Worm (Caenorhabditis elegans) whole organism, L1 larva: ENCODE data around the gene rgs-5.
A peak's percentile ranks its signal among the peaks of the same experiment; 100 is the strongest.

Experiments used
- C16A3.4 ChIP-seq: fragments of 150-350 bp; optimal IDR thresholded peaks from 2 replicates; lab custom pipeline; 2014; ENCODE audit warnings: missing biosample characterization, missing genetic modification characterization
- F16B12.6 ChIP-seq: fragments of 150-350 bp; optimal IDR thresholded peaks from 2 replicates; lab custom pipeline; 2014; ENCODE audit warnings: missing biosample characterization, missing genetic modification characterization
- aha-1 ChIP-seq: fragments of 150-350 bp; optimal IDR thresholded peaks from 2 replicates; lab custom pipeline; 2014; ENCODE audit warnings: missing biosample characterization, missing genetic modification characterization
- alr-1 ChIP-seq: fragments of 200-800 bp; sonication (Bioruptor generic); optimal IDR thresholded peaks from 2 replicates; lab custom pipeline; 2018; ENCODE audit warnings: borderline replicate concordance, mild to moderate bottlenecking, missing genetic modification characterization, missing compliant biosample characterization
- aly-2 ChIP-seq: fragments of 150-350 bp; optimal IDR thresholded peaks from 2 replicates; lab custom pipeline; 2014; ENCODE audit warnings: missing biosample characterization, missing genetic modification characterization
- blmp-1 ChIP-seq: fragments of 150-350 bp; optimal IDR thresholded peaks from 2 replicates; lab custom pipeline; 2014; ENCODE audit warnings: missing biosample characterization, missing genetic modification characterization
- ceh-63 ChIP-seq: fragments of 200-800 bp; sonication (Bioruptor generic); optimal IDR thresholded peaks from 2 replicates; lab custom pipeline; 2018; ENCODE audit warnings: mild to moderate bottlenecking, missing genetic modification characterization, missing compliant biosample characterization
- ceh-82 ChIP-seq, 3 experiments: fragments of 150-350 bp in 1 of 3; sonication (generic microtip) in 2 of 3; optimal IDR thresholded peaks; 2 replicates each; lab custom pipeline; 2014 to 2017; ENCODE audit warnings: missing biosample characterization in 3 of 3, missing genetic modification characterization in 3 of 3
- ces-1 ChIP-seq: fragments of 150-350 bp; optimal IDR thresholded peaks from 2 replicates; lab custom pipeline; 2014; ENCODE audit warnings: missing biosample characterization, missing genetic modification reagents, missing genetic modification characterization
- dpl-1 ChIP-seq, 3 experiments: fragments of 150-350 bp in 2 of 3; sonication (generic microtip) in 1 of 3; optimal IDR thresholded peaks; 2 replicates each; lab custom pipeline; 2014 to 2017; ENCODE audit warnings: missing biosample characterization in 3 of 3, missing genetic modification characterization in 3 of 3, missing genetic modification reagents in 3 of 3
- dsc-1 ChIP-seq: sonication (generic microtip); optimal IDR thresholded peaks from 2 replicates; lab custom pipeline; 2016; ENCODE audit warnings: mild to moderate bottlenecking, missing genetic modification characterization, missing compliant biosample characterization
- efl-1 ChIP-seq, 4 experiments: fragments of 150-350 bp; optimal IDR thresholded peaks in 3 of 4; peaks in 1 of 4; 1 replicate in 1 of 4; 2 replicates in 3 of 4; lab custom pipeline; 2014; ENCODE audit warnings: missing biosample characterization in 2 of 4, missing genetic modification characterization in 2 of 4, missing genetic modification reagents in 2 of 4
- efl-3 ChIP-seq: fragments of 200-800 bp; sonication (Bioruptor generic); optimal IDR thresholded peaks from 2 replicates; lab custom pipeline; 2018; ENCODE audit warnings: mild to moderate bottlenecking, missing genetic modification characterization, missing compliant biosample characterization
- elt-3 ChIP-seq, 6 experiments: fragments of 150-350 bp in 1 of 6; sonication (generic microtip); optimal IDR thresholded peaks; 2 replicates each; lab custom pipeline; 2017 to 2018; ENCODE audit warnings: missing biosample characterization in 6 of 6, missing genetic modification characterization in 6 of 6, inconsistent platforms in 1 of 6
- ets-5 ChIP-seq: fragments of 200-800 bp; sonication (Bioruptor generic); IDR thresholded peaks from 2 replicates; pipeline ENCODE4 v1.3.6; 2022; ENCODE audit warnings: missing genetic modification characterization, missing compliant biosample characterization
- fkh-4 ChIP-seq: sonication (generic microtip); optimal IDR thresholded peaks from 2 replicates; lab custom pipeline; 2016; ENCODE audit warnings: missing compliant biosample characterization, missing genetic modification characterization, borderline replicate concordance
- fkh-8 ChIP-seq: sonication (generic microtip); optimal IDR thresholded peaks from 2 replicates; lab custom pipeline; 2016; ENCODE audit warnings: mild to moderate bottlenecking, missing genetic modification characterization, missing compliant biosample characterization
- fos-1 ChIP-seq: fragments of 150-350 bp; optimal IDR thresholded peaks from 2 replicates; lab custom pipeline; 2014; ENCODE audit warnings: missing biosample characterization, missing genetic modification characterization
- grh-1 ChIP-seq: fragments of 200-800 bp; sonication (Bioruptor generic); IDR thresholded peaks from 2 replicates; pipeline ENCODE4 v1.3.6; 2022; ENCODE audit warnings: missing genetic modification reagents, missing genetic modification characterization, missing compliant biosample characterization
- hpl-2 ChIP-seq: fragments of 150-350 bp; optimal IDR thresholded peaks from 2 replicates; lab custom pipeline; 2014; ENCODE audit warnings: missing biosample characterization, missing genetic modification reagents, missing genetic modification characterization
- lin-14 ChIP-seq: fragments of 200-800 bp; sonication (Bioruptor generic); optimal IDR thresholded peaks from 2 replicates; lab custom pipeline; 2018; ENCODE audit warnings: mild to moderate bottlenecking, missing genetic modification characterization, moderate library complexity, missing compliant biosample characterization
- lin-35 ChIP-seq, 2 experiments: fragments of 150-350 bp; optimal IDR thresholded peaks; 2 replicates each; lab custom pipeline; 2014; ENCODE audit warnings: missing biosample characterization in 2 of 2, missing genetic modification characterization in 2 of 2, missing genetic modification reagents in 2 of 2
- lir-3 ChIP-seq: sonication (generic microtip); optimal IDR thresholded peaks from 2 replicates; lab custom pipeline; 2016; ENCODE audit warnings: mild to moderate bottlenecking, missing genetic modification characterization, moderate library complexity, missing compliant biosample characterization; ENCODE audit not compliant: poor library complexity
- lsy-2 ChIP-seq, 2 experiments: fragments of 150-350 bp; optimal IDR thresholded peaks; 2 replicates each; lab custom pipeline; 2014; ENCODE audit warnings: missing biosample characterization in 2 of 2, missing genetic modification characterization in 2 of 2
- mep-1 ChIP-seq: fragments of 150-350 bp; optimal IDR thresholded peaks from 2 replicates; lab custom pipeline; 2014; ENCODE audit warnings: missing biosample characterization, missing genetic modification characterization
- nhr-12 ChIP-seq: sonication (generic microtip); optimal IDR thresholded peaks from 2 replicates; lab custom pipeline; 2017; ENCODE audit warnings: missing biosample characterization, missing genetic modification characterization
- nhr-20 ChIP-seq: sonication (generic microtip); optimal IDR thresholded peaks from 2 replicates; lab custom pipeline; 2016; ENCODE audit warnings: mild to moderate bottlenecking, missing genetic modification characterization, missing compliant biosample characterization
- nhr-71 ChIP-seq: sonication (generic microtip); optimal IDR thresholded peaks from 2 replicates; lab custom pipeline; 2016; ENCODE audit warnings: mild to moderate bottlenecking, missing genetic modification characterization, moderate library complexity, missing compliant biosample characterization
- nhr-85 ChIP-seq: sonication (generic microtip); peaks from one replicate; lab custom pipeline; 2016; ENCODE audit warnings: missing genetic modification characterization, inconsistent platforms, missing compliant biosample characterization
- pax-3 ChIP-seq: fragments of 200-800 bp; sonication (Bioruptor generic); optimal IDR thresholded peaks from 2 replicates; lab custom pipeline; 2018; ENCODE audit warnings: mild to moderate bottlenecking, missing genetic modification characterization, moderate library complexity, missing compliant biosample characterization
- rnt-1 ChIP-seq: sonication (generic microtip); optimal IDR thresholded peaks from 2 replicates; lab custom pipeline; 2016; ENCODE audit warnings: mild to moderate bottlenecking, missing genetic modification characterization, moderate library complexity, missing compliant biosample characterization
- swsn-7 ChIP-seq: sonication (generic microtip); optimal IDR thresholded peaks from 2 replicates; lab custom pipeline; 2016; ENCODE audit warnings: missing genetic modification characterization, missing compliant biosample characterization
- tbx-2 ChIP-seq: sonication (generic microtip); optimal IDR thresholded peaks from 2 replicates; lab custom pipeline; 2016; ENCODE audit warnings: missing genetic modification characterization, missing compliant biosample characterization
- unc-130 ChIP-seq: fragments of 150-350 bp; optimal IDR thresholded peaks from 2 replicates; lab custom pipeline; 2017; ENCODE audit warnings: missing biosample characterization, missing genetic modification characterization, inconsistent platforms
- unc-62 ChIP-seq: fragments of 150-350 bp; optimal IDR thresholded peaks from 2 replicates; lab custom pipeline; 2014; ENCODE audit warnings: missing biosample characterization, missing genetic modification reagents, missing genetic modification characterization
- unc-98 ChIP-seq: fragments of 200-800 bp; sonication (Bioruptor generic); IDR thresholded peaks from 2 replicates; pipeline ENCODE4 v1.3.6; 2022; ENCODE audit warnings: missing genetic modification characterization, missing compliant biosample characterization
- xbp-1 ChIP-seq: sonication (generic microtip); optimal IDR thresholded peaks from 2 replicates; lab custom pipeline; 2016; ENCODE audit warnings: missing genetic modification characterization, missing compliant biosample characterization
- zag-1 ChIP-seq: fragments of 150-350 bp; optimal IDR thresholded peaks from 2 replicates; lab custom pipeline; 2014; ENCODE audit warnings: missing biosample characterization, missing genetic modification characterization
- ztf-4 ChIP-seq: fragments of 150-350 bp; optimal IDR thresholded peaks from 2 replicates; lab custom pipeline; 2014; ENCODE audit warnings: missing biosample characterization, missing genetic modification characterization

The rgs-5 gene

ce11 chrIII:5706077-5706627, 7.8 kb downstream of the rgs-5 start, which contains the start of gene rpl-23 (continued):
- TF ChIP-seq fkh-8: peak; percentile 91
- peak; percentile 80 for TF ChIP-seq lir-3 (tag; lab: Kevin White, UChicago)
- TF ChIP-seq pax-3 (tag; lab: Kevin White, UChicago): peak; percentile 80
- TF ChIP-seq aly-2: peak; percentile 72
- no peak for TF ChIP-seq unc-62 (GFP tag; lab: Kevin White, UChicago)
- TF ChIP-seq nhr-12 (tag; lab: Kevin White, UChicago): no peak
- TF ChIP-seq ztf-4 (tag; lab: Kevin White, UChicago): peak; percentile 79

DNA sequence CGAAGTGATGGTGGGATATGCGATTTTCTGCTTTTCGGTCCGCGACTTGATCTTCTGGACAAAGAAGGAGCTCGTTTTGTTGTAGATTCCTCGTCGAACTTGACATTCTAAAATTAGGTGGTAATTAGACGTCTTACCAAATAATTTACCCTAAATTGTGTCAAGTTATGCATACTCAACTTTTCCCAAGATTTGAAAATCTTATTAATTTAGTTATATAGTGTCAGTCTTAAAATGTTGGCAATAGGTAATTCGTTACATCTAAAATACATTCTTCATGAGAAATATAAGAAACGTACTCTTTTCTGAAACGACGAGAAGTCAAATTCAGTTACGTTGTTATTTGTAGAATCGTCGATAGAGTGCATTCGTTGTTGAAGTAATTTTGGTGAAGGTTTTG, 9.2 kb downstream of the rgs-5 start:
- TF ChIP-seq alr-1 (tag; lab: Kevin White, UChicago) (peak; percentile 99), hpl-2 (GFP tag; lab: Kevin White, UChicago) (no peak)
- TF ChIP-seq, all 84 proteins: peak for 1

DNA sequence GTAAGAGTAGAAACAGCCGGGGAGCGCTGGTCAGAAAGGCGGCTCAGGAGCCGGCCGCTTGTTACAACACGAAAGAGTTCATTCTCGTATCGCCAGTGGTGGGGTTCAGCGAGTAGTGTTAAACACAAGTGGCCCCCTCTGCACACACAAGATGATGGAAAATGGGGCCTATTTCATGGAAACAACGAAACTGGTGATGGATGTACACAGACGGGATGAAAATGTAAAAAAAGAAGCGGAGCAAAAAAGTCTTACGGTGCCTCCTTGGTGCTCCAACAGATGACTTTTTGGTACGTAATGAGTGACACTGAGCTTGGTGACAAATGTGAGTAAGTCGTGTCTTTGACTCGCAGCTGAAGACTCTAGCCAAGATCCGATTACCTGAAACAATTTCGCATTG, 9.7 kb downstream of the rgs-5 start:
- TF ChIP-seq C16A3.4 (tag; lab: Kevin White, UChicago) (no peak), lin-14 (peak; percentile 55), dsc-1 (tag; lab: Kevin White, UChicago) (peak; percentile 37), mep-1 (no peak), fos-1 (tag; lab: Kevin White, UChicago) (no peak), lsy-2 (tag; optimal IDR thresholded peaks at IDR 0.05; lab: Kevin White, UChicago) (peak in 1 of 2 experiments; percentile 19), nhr-71 (tag; lab: Kevin White, UChicago) (peak; percentile 25), rnt-1 (tag; lab: Kevin White, UChicago) (peak; percentile 50)
- TF ChIP-seq, all 84 proteins: peak for 5

ce11 chrIII:5709224-5709623, 10.9 kb downstream of the rgs-5 start, which contains the start of gene hpo-28:
hpo-28 (minus strand) TSS chrIII:5709324.
- no peak for TF ChIP-seq F16B12.6
- TF ChIP-seq efl-1 (optimal IDR thresholded peaks at IDR 0.05; lab: Kevin White, UChicago): no peak
- peak in 1 of 2 experiments; percentile 27 for TF ChIP-seq efl-1 (GFP tag; optimal IDR thresholded peaks at IDR 0.05 in 1 of 2; lab: Kevin White, UChicago)
- TF ChIP-seq rnt-1 (tag; lab: Kevin White, UChicago): peak; percentile 13
- TF ChIP-seq, all 84 proteins: peak for 2

DNA sequence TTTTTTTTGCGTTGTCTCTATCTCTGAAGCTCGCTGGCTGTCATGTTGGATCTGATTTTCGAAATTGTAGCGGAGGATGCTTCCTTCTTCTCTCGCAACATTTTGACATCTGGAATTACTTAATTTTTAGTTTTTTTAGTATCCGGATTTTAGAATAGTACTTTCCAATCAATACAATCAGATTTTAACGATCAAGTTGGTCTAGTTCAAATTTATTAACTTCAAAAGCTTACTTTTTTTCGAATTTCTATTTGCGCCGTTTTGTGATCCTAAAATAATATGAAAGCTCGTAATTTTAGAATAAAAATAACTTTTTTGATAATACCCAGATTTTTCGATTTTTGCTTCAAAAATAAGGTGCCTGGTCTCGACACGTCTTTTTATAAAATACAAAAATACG, 11.7 kb downstream of the rgs-5 start, which contains the start of gene B0336.12:
Gene B0336.12 (minus strand): TSS at position 101 of the 400 bp plus-strand sequence.
- peak; percentile 41 for TF ChIP-seq fkh-4 (tag; lab: Kevin White, UChicago)
- peak; percentile 82 for TF ChIP-seq dsc-1 (tag; lab: Kevin White, UChicago)
- TF ChIP-seq efl-3 (GFP tag; lab: Kevin White, UChicago): no peak
- TF ChIP-seq, all 84 proteins: peak for 2

DNA sequence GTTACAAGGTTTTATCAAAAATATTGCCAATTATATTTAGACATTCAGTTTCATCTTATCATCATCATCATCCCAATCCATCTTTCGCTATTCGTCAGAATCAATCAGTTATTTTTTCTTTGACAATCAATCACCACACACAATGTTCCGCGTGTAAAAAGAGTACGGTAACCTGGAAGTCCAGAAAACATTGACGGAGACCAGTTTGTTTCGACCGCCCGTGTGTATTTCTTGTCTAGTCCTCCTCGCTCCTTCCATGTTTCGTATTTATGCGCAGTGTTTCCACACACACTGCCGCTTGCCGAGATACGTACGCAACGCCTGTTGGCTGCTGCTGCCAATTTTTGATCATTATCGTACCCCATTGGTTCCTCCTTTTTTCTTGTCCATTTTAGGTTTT, 12.3 kb downstream of the rgs-5 start:
- TF ChIP-seq unc-130 (tag; lab: Kevin White, UChicago): peak; percentile 51
- TF ChIP-seq nhr-71 (tag; lab: Kevin White, UChicago): peak; percentile 37
- peak; percentile 76 for TF ChIP-seq blmp-1
- no peak for TF ChIP-seq aly-2
- peak; percentile 30 for TF ChIP-seq xbp-1 (tag; lab: Kevin White, UChicago)
- TF ChIP-seq mep-1: peak; percentile 33
- no peak for TF ChIP-seq zag-1
- TF ChIP-seq ces-1 (GFP tag; lab: Kevin White, UChicago): no peak
- peak; percentile 36 for TF ChIP-seq C16A3.4 (tag; lab: Kevin White, UChicago)
- TF ChIP-seq unc-98 (GFP tag; lab: Robert Waterston, UW): no peak
- peak in 3 of 6 experiments; percentile 11 to 61 (median 38) for TF ChIP-seq elt-3 (tag; optimal IDR thresholded peaks at IDR 0.05; lab: Kevin White, UChicago)
- TF ChIP-seq lin-35 (GFP tag; optimal IDR thresholded peaks at IDR 0.05; lab: Kevin White, UChicago): peak; percentile 3 to 49
- no peak for TF ChIP-seq swsn-7 (tag; lab: Kevin White, UChicago)
- TF ChIP-seq aha-1 (tag; lab: Kevin White, UChicago): no peak
- peak in 1 of 3 experiments; percentile 2 for TF ChIP-seq ceh-82 (tag; optimal IDR thresholded peaks at IDR 0.05; lab: Kevin White, UChicago)
- no peak; the same call in 1 of the 2 replicates for TF ChIP-seq grh-1 (GFP tag; lab: Robert Waterston, UW)
- TF ChIP-seq nhr-20 (tag; lab: Kevin White, UChicago): peak; percentile 43
- TF ChIP-seq tbx-2 (tag; lab: Kevin White, UChicago): peak; percentile 29
- peak; percentile 69 for TF ChIP-seq lin-14
- TF ChIP-seq nhr-85 (tag; lab: Kevin White, UChicago): peak; percentile 80
- TF ChIP-seq ets-5: no peak
- TF ChIP-seq efl-1 (optimal IDR thresholded peaks at IDR 0.05; lab: Kevin White, UChicago): peak in 1 of 2 experiments; percentile 24
- peak in 1 of 2 experiments; percentile 5 for TF ChIP-seq efl-1 (GFP tag; optimal IDR thresholded peaks at IDR 0.05 in 1 of 2; lab: Kevin White, UChicago)
- peak in 1 of 3 experiments; percentile 8 for TF ChIP-seq dpl-1 (GFP tag; optimal IDR thresholded peaks at IDR 0.05; lab: Kevin White, UChicago)
- no peak for TF ChIP-seq ceh-63
